Worm (Caenorhabditis elegans) whole organism, young adult: ENCODE data around the gene cdh-9.

Source experiments
- Y67H2A.10 ChIP-seq: fragments of 200-800 bp; sonication (Bioruptor generic); conservative IDR thresholded peaks from 2 replicates; pipeline ENCODE4 v1.3.6; 2022; ENCODE audit warnings: missing genetic modification reagents, missing genetic modification characterization, missing compliant biosample characterization
- hmg-1.2 ChIP-seq: fragments of 200-800 bp; sonication (Bioruptor generic); IDR thresholded peaks from 2 replicates; pipeline ENCODE4 v1.3.6; 2022; ENCODE audit warnings: missing genetic modification reagents, missing genetic modification characterization, missing compliant biosample characterization
- sdz-38 ChIP-seq: sonication (generic microtip); optimal IDR thresholded peaks from 2 replicates; lab custom pipeline; 2016; ENCODE audit warnings: missing genotype, missing genetic modification characterization, missing compliant biosample characterization
- unc-62 ChIP-seq: fragments of 150-350 bp; optimal IDR thresholded peaks from 2 replicates; lab custom pipeline; 2014; ENCODE audit warnings: missing biosample characterization, missing genetic modification reagents, missing genetic modification characterization
- ztf-22 ChIP-seq: fragments of 200-800 bp; sonication (Bioruptor generic); optimal IDR thresholded peaks from 2 replicates; lab custom pipeline; 2018; ENCODE audit warnings: mild to moderate bottlenecking, missing genetic modification characterization, moderate library complexity, missing compliant biosample characterization

- TF ChIP-seq unc-62 (GFP tag; lab: Kevin White, UChicago) (no peak), sdz-38 (tag; lab: Kevin White, UChicago) (no peak), hmg-1.2 (GFP tag; lab: Robert Waterston, UW) (no peak), ztf-22 (GFP tag; lab: Kevin White, UChicago) (no peak), Y67H2A.10 (GFP tag; lab: Robert Waterston, UW) (no peak)
These were observed 7.4 kb downstream of the cdh-9 start, which contains the start of gene F59C12.4 for ce11 chrX:16602457-16602856.
